Worm (Caenorhabditis elegans): Measurements from ENCODE around the gene pho-4.

pho-4 gene

ce11 chrII:5255435-5255834, 17.2 kb upstream of the pho-4 start, which contains the start of gene frpr-4:
TSS of gene frpr-4 (minus strand) at chrII:5255535.
- TF ChIP-seq unc-62 (GFP tag; optimal IDR thresholded peaks at IDR 0.05 in 1 of 2) (no peak), unc-62 (tag; optimal IDR thresholded peaks at IDR 0.05) (no peak)

- TF ChIP-seq mdl-1 (tag; optimal IDR thresholded peaks at IDR 0.05) (peak in 1 of 2 experiments; percentile 32), tra-1 (GFP tag; IDR thresholded peaks at IDR 0.05) (no peak), hlh-30 (tag; optimal IDR thresholded peaks at IDR 0.05; ENCODE audit: insufficient read depth) (peak; percentile 23), nhr-28 (tag; optimal IDR thresholded peaks at IDR 0.05) (peak; percentile 3), daf-16 (GFP tag; optimal IDR thresholded peaks at IDR 0.05) (no peak), daf-16 (tag; optimal IDR thresholded peaks at IDR 0.05) (no peak), unc-62 (GFP tag; optimal IDR thresholded peaks at IDR 0.05 in 1 of 2) (peak in 1 of 2 experiments; percentile 65), unc-62 (tag; optimal IDR thresholded peaks at IDR 0.05) (no peak), set-16 (GFP tag; IDR thresholded peaks at IDR 0.05) (no peak), dmd-6 (GFP tag; IDR thresholded peaks at IDR 0.05) (peak; percentile 33; the same call in 1 of the 2 replicates), zip-2 (tag; optimal IDR thresholded peaks at IDR 0.05) (no peak), ceh-44 (GFP tag; IDR thresholded peaks at IDR 0.05) (no peak), dpl-1 (GFP tag; optimal IDR thresholded peaks at IDR 0.05) (no peak), nhr-48 (tag; optimal IDR thresholded peaks at IDR 0.05) (peak; percentile 29), hlh-11 (tag; optimal IDR thresholded peaks at IDR 0.05) (peak; percentile 16), nhr-102 (tag; optimal IDR thresholded peaks at IDR 0.05) (peak; percentile 16), aha-1 (tag) (peak; percentile 50), lir-3 (tag; optimal IDR thresholded peaks at IDR 0.05) (no peak), D1046.2 (GFP tag; IDR thresholded peaks at IDR 0.05) (no peak), ces-1 (GFP tag; optimal IDR thresholded peaks at IDR 0.05) (no peak)
Observed at ce11 chrII:5246791-5247361, 8.6 kb upstream of the pho-4 start, which contains the start of gene ptr-6. TSS of gene ptr-6 (minus strand) at chrII:5246837.

ce11 chrII:5241560-5241959, 3.3 kb upstream of the pho-4 start, which contains the start of gene T16D1.1:
TSS of gene T16D1.1 (minus strand) at chrII:5241660.
- TF ChIP-seq hlh-30 (tag; optimal IDR thresholded peaks at IDR 0.05; ENCODE audit: insufficient read depth) (no peak), fkh-10 (GFP tag; optimal IDR thresholded peaks at IDR 0.05) (no peak), madf-9 (GFP tag; conservative IDR thresholded peaks at IDR 0.05) (no peak), nhr-48 (tag; optimal IDR thresholded peaks at IDR 0.05) (no peak), T26A8.4 (GFP tag; IDR thresholded peaks at IDR 0.05) (no peak), nhr-102 (tag; optimal IDR thresholded peaks at IDR 0.05) (no peak)

- no peak for TF ChIP-seq spr-3 (GFP tag; optimal IDR thresholded peaks at IDR 0.05)
- TF ChIP-seq egl-43 (GFP tag; IDR thresholded peaks at IDR 0.05), result peak; percentile 72
- TF ChIP-seq nhr-11 (tag; optimal IDR thresholded peaks at IDR 0.05), result no peak
- no peak for TF ChIP-seq nhr-25 (tag; optimal IDR thresholded peaks at IDR 0.05; ENCODE audit: borderline replicate concordance, insufficient read depth)
- TF ChIP-seq lin-1 (GFP tag; IDR thresholded peaks at IDR 0.05), result no peak
- peak; percentile 93 for TF ChIP-seq aha-1 (tag)
- TF ChIP-seq unc-130 (GFP tag; optimal IDR thresholded peaks at IDR 0.05), result peak; percentile 11
- TF ChIP-seq tra-1 (GFP tag; IDR thresholded peaks at IDR 0.05), result peak; percentile 52; the same call in 1 of the 2 replicates
- 0 out of 2 replicates have a peak, but pooled peaks have one; percentile 53 for TF ChIP-seq vab-7 (GFP tag; IDR thresholded peaks at IDR 0.05)
- TF ChIP-seq zfp-3 (GFP tag; conservative IDR thresholded peaks at IDR 0.05), result 0 out of 2 replicates have a peak, but pooled peaks have one; percentile 46
- TF ChIP-seq mdl-1 (tag; optimal IDR thresholded peaks at IDR 0.05), result no peak
- peak; percentile 58 for TF ChIP-seq Y48G9A.11 (GFP tag; IDR thresholded peaks at IDR 0.05)
- TF ChIP-seq fkh-10 (GFP tag; optimal IDR thresholded peaks at IDR 0.05), result no peak
- TF ChIP-seq T26A8.4 (GFP tag; IDR thresholded peaks at IDR 0.05), result peak; percentile 45; the same call in 1 of the 2 replicates
- no peak for TF ChIP-seq ztf-7 (tag; optimal IDR thresholded peaks at IDR 0.05)
- TF ChIP-seq mes-2 (tag; optimal IDR thresholded peaks at IDR 0.05; ENCODE audit: poor library complexity, severe bottlenecking), result peak; percentile 59
- TF ChIP-seq pha-4 (GFP tag; IDR thresholded peaks at IDR 0.05), result peak; percentile 56; the same call in 1 of the 2 replicates
- TF ChIP-seq pha-4 (tag; optimal IDR thresholded peaks at IDR 0.05), result no peak
- peak; percentile 1 for TF ChIP-seq mxl-3 (GFP tag; optimal IDR thresholded peaks at IDR 0.05)
- TF ChIP-seq dve-1 (tag; optimal IDR thresholded peaks at IDR 0.05; ENCODE audit: insufficient read depth), result peak; percentile 36
- peak; percentile 73; the same call in 1 of the 2 replicates for TF ChIP-seq dmd-8 (GFP tag; IDR thresholded peaks at IDR 0.05)
- TF ChIP-seq dmd-6 (GFP tag; IDR thresholded peaks at IDR 0.05), result peak; percentile 53
- no peak for TF ChIP-seq rbr-2 (tag; optimal IDR thresholded peaks at IDR 0.05)
- no peak for TF ChIP-seq php-3 (GFP tag; IDR thresholded peaks at IDR 0.05)
- 0 out of 2 replicates have a peak, but pooled peaks have one; percentile 25 for TF ChIP-seq arid-1 (GFP tag; conservative IDR thresholded peaks at IDR 0.05)
- TF ChIP-seq unc-62 (GFP tag; optimal IDR thresholded peaks at IDR 0.05 in 1 of 2), result peak in 1 of 2 experiments; percentile 66
- TF ChIP-seq unc-62 (tag; optimal IDR thresholded peaks at IDR 0.05), result no peak
Observed at ce11 chrII:5237699-5238098, 567 bp downstream of the pho-4 start.
